Worm (Caenorhabditis elegans) whole organism, L1 larva: ENCODE measurements around the gene Y43C5A.4.
A peak's percentile ranks its signal among the peaks of the same experiment; 100 is the strongest.

Source experiments
- C34B4.2 ChIP-seq: sonication (generic microtip); optimal IDR thresholded peaks from 2 replicates; lab custom pipeline; 2017; ENCODE audit warnings: mild to moderate bottlenecking, missing genetic modification characterization, missing compliant biosample characterization
- blmp-1 ChIP-seq: fragments of 150-350 bp; optimal IDR thresholded peaks from 2 replicates; lab custom pipeline; 2014; ENCODE audit warnings: missing biosample characterization, missing genetic modification characterization
- ceh-82 ChIP-seq, 3 experiments: fragments of 150-350 bp in 1 of 3; sonication (generic microtip) in 2 of 3; optimal IDR thresholded peaks; 2 replicates each; lab custom pipeline; 2014 to 2017; ENCODE audit warnings: missing biosample characterization in 3 of 3, missing genetic modification characterization in 3 of 3
- ceh-88 ChIP-seq: fragments of 200-800 bp; sonication (Bioruptor generic); IDR thresholded peaks from 2 replicates; pipeline ENCODE4 v1.3.6; 2022; ENCODE audit warnings: missing genetic modification characterization, missing compliant biosample characterization
- ceh-90 ChIP-seq: sonication (generic microtip); optimal IDR thresholded peaks from 2 replicates; lab custom pipeline; 2016; ENCODE audit warnings: missing genetic modification characterization, missing compliant biosample characterization
- dpl-1 ChIP-seq, 3 experiments: fragments of 150-350 bp in 2 of 3; sonication (generic microtip) in 1 of 3; optimal IDR thresholded peaks; 2 replicates each; lab custom pipeline; 2014 to 2017; ENCODE audit warnings: missing biosample characterization in 3 of 3, missing genetic modification characterization in 3 of 3, missing genetic modification reagents in 3 of 3
- dsc-1 ChIP-seq: sonication (generic microtip); optimal IDR thresholded peaks from 2 replicates; lab custom pipeline; 2016; ENCODE audit warnings: mild to moderate bottlenecking, missing genetic modification characterization, missing compliant biosample characterization
- efl-1 ChIP-seq, 4 experiments: fragments of 150-350 bp; optimal IDR thresholded peaks in 3 of 4; peaks in 1 of 4; 1 replicate in 1 of 4; 2 replicates in 3 of 4; lab custom pipeline; 2014; ENCODE audit warnings: missing biosample characterization in 2 of 4, missing genetic modification characterization in 2 of 4, missing genetic modification reagents in 2 of 4
- elt-2 ChIP-seq: sonication (generic microtip); optimal IDR thresholded peaks from 2 replicates; lab custom pipeline; 2016; ENCODE audit warnings: missing genetic modification characterization, mild to moderate bottlenecking, inconsistent platforms, missing compliant biosample characterization, missing genetic modification reagents
- elt-3 ChIP-seq, 6 experiments: fragments of 150-350 bp in 1 of 6; sonication (generic microtip); optimal IDR thresholded peaks; 2 replicates each; lab custom pipeline; 2017 to 2018; ENCODE audit warnings: missing biosample characterization in 6 of 6, missing genetic modification characterization in 6 of 6, inconsistent platforms in 1 of 6
- grh-1 ChIP-seq: fragments of 200-800 bp; sonication (Bioruptor generic); IDR thresholded peaks from 2 replicates; pipeline ENCODE4 v1.3.6; 2022; ENCODE audit warnings: missing genetic modification reagents, missing genetic modification characterization, missing compliant biosample characterization
- hpl-2 ChIP-seq: fragments of 150-350 bp; optimal IDR thresholded peaks from 2 replicates; lab custom pipeline; 2014; ENCODE audit warnings: missing biosample characterization, missing genetic modification reagents, missing genetic modification characterization
- isw-1 ChIP-seq: fragments of 200-800 bp; sonication (Bioruptor generic); IDR thresholded peaks from 2 replicates; pipeline ENCODE4 v1.3.6; 2022; ENCODE audit warnings: missing genetic modification characterization, missing compliant biosample characterization
- jun-1 ChIP-seq: fragments of 150-350 bp; optimal IDR thresholded peaks from 2 replicates; lab custom pipeline; 2014; ENCODE audit warnings: missing biosample characterization, missing genetic modification reagents, missing genetic modification characterization
- lin-13 ChIP-seq: fragments of 150-350 bp; optimal IDR thresholded peaks from 2 replicates; lab custom pipeline; 2014; ENCODE audit warnings: missing biosample characterization, missing genetic modification reagents, missing genetic modification characterization
- lin-14 ChIP-seq: fragments of 200-800 bp; sonication (Bioruptor generic); optimal IDR thresholded peaks from 2 replicates; lab custom pipeline; 2018; ENCODE audit warnings: mild to moderate bottlenecking, missing genetic modification characterization, moderate library complexity, missing compliant biosample characterization
- lin-15B ChIP-seq: fragments of 150-350 bp; sonication (generic microtip); optimal IDR thresholded peaks from 3 replicates; lab custom pipeline; 2014; ENCODE audit warnings: missing biosample characterization, missing genetic modification characterization
- lir-3 ChIP-seq: sonication (generic microtip); optimal IDR thresholded peaks from 2 replicates; lab custom pipeline; 2016; ENCODE audit warnings: mild to moderate bottlenecking, missing genetic modification characterization, moderate library complexity, missing compliant biosample characterization; ENCODE audit not compliant: poor library complexity
- lsy-2 ChIP-seq, 2 experiments: fragments of 150-350 bp; optimal IDR thresholded peaks; 2 replicates each; lab custom pipeline; 2014; ENCODE audit warnings: missing biosample characterization in 2 of 2, missing genetic modification characterization in 2 of 2
- mdl-1 ChIP-seq, 2 experiments: fragments of 150-350 bp; optimal IDR thresholded peaks; 2 replicates each; lab custom pipeline; 2014 to 2017; ENCODE audit warnings: missing biosample characterization in 2 of 2, missing genetic modification characterization in 2 of 2, inconsistent platforms in 1 of 2
- nhr-20 ChIP-seq: sonication (generic microtip); optimal IDR thresholded peaks from 2 replicates; lab custom pipeline; 2016; ENCODE audit warnings: mild to moderate bottlenecking, missing genetic modification characterization, missing compliant biosample characterization
- nhr-84 ChIP-seq: sonication (generic microtip); optimal IDR thresholded peaks from 2 replicates; lab custom pipeline; 2017; ENCODE audit warnings: missing biosample characterization, missing genetic modification characterization
- nhr-85 ChIP-seq: sonication (generic microtip); peaks from one replicate; lab custom pipeline; 2016; ENCODE audit warnings: missing genetic modification characterization, inconsistent platforms, missing compliant biosample characterization
- pax-3 ChIP-seq: fragments of 200-800 bp; sonication (Bioruptor generic); optimal IDR thresholded peaks from 2 replicates; lab custom pipeline; 2018; ENCODE audit warnings: mild to moderate bottlenecking, missing genetic modification characterization, moderate library complexity, missing compliant biosample characterization
- pqm-1 ChIP-seq: sonication (generic microtip); optimal IDR thresholded peaks from 3 replicates; lab custom pipeline; 2017; ENCODE audit warnings: missing biosample characterization, missing genetic modification characterization
- sup-37 ChIP-seq: fragments of 200-800 bp; sonication (Bioruptor generic); optimal IDR thresholded peaks from 2 replicates; lab custom pipeline; 2018; ENCODE audit warnings: mild to moderate bottlenecking, missing genetic modification characterization, missing compliant biosample characterization
- unc-62 ChIP-seq: fragments of 150-350 bp; optimal IDR thresholded peaks from 2 replicates; lab custom pipeline; 2014; ENCODE audit warnings: missing biosample characterization, missing genetic modification reagents, missing genetic modification characterization
- unc-98 ChIP-seq: fragments of 200-800 bp; sonication (Bioruptor generic); IDR thresholded peaks from 2 replicates; pipeline ENCODE4 v1.3.6; 2022; ENCODE audit warnings: missing genetic modification characterization, missing compliant biosample characterization
- zag-1 ChIP-seq: fragments of 150-350 bp; optimal IDR thresholded peaks from 2 replicates; lab custom pipeline; 2014; ENCODE audit warnings: missing biosample characterization, missing genetic modification characterization
- zip-4 ChIP-seq: fragments of 200-800 bp; sonication (Bioruptor generic); optimal IDR thresholded peaks from 2 replicates; lab custom pipeline; 2018; ENCODE audit warnings: mild to moderate bottlenecking, missing genetic modification characterization, moderate library complexity, missing compliant biosample characterization

Y43C5A.4 gene

ce11 chrIV:10252886-10253639 lies 24.8 kb upstream of the Y43C5A.4 start:
- TF ChIP-seq pqm-1 (tag; lab: Kevin White, UChicago) = no peak
- TF ChIP-seq pax-3 (tag; lab: Kevin White, UChicago) = peak; percentile 60
- TF ChIP-seq lin-15B (tag; lab: Kevin White, UChicago) = peak; percentile 11
- TF ChIP-seq hpl-2 = no peak
- peak; percentile 98 for TF ChIP-seq dsc-1 (tag; lab: Kevin White, UChicago)
- no peak for TF ChIP-seq efl-1 (optimal IDR thresholded peaks at IDR 0.05; lab: Kevin White, UChicago)
- peak in 1 of 2 experiments; percentile 77 for TF ChIP-seq efl-1 (GFP tag; optimal IDR thresholded peaks at IDR 0.05 in 1 of 2; lab: Kevin White, UChicago)
- no peak for TF ChIP-seq lir-3 (tag; lab: Kevin White, UChicago)
- TF ChIP-seq C34B4.2 = no peak
- TF ChIP-seq ceh-88 = 0 out of 2 replicates have a peak, but pooled peaks have one; percentile 6
- TF ChIP-seq dpl-1 (GFP tag; optimal IDR thresholded peaks at IDR 0.05; lab: Kevin White, UChicago) = no peak

- TF ChIP-seq lsy-2 (tag; optimal IDR thresholded peaks at IDR 0.05; lab: Kevin White, UChicago) (no peak), zip-4 (no peak), hpl-2 (no peak), blmp-1 (tag; lab: Kevin White, UChicago) (peak; percentile 24), efl-1 (optimal IDR thresholded peaks at IDR 0.05; lab: Kevin White, UChicago) (no peak), efl-1 (GFP tag; optimal IDR thresholded peaks at IDR 0.05 in 1 of 2; lab: Kevin White, UChicago) (peak in 1 of 2 experiments; percentile 19), ceh-82 (tag; optimal IDR thresholded peaks at IDR 0.05; lab: Kevin White, UChicago) (no peak)
Measured at ce11 chrIV:10259557-10259956, 18.3 kb upstream of the Y43C5A.4 start, which contains the start of gene F01G10.9. Gene F01G10.9, minus strand, starts transcription at chrIV:10259657.

DNA sequence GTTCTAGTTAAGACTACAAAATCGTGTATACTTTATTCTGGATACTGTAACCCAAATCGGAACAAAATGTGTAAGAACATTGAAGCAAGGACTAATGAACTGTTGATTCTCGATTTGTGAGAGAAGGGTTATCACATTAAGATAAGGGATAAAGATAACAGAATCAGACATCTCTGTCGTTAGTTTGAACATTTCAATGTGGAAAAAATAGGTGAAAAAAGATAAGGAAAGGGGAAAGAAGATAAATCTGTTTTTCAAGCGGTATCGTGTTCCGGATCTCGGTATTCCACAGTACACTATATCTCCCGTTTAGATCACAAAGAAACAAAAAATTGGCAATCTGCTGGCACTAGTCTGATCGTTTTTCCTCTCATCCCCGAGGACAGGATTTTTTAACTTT lies 16.8 kb upstream of the Y43C5A.4 start:
- TF ChIP-seq jun-1 (no peak), ceh-90 (no peak), elt-3 (tag; optimal IDR thresholded peaks at IDR 0.05; lab: Kevin White, UChicago) (peak in 4 of 6 experiments; percentile 64 to 94 (median 82)), nhr-20 (tag; lab: Kevin White, UChicago) (no peak), zag-1 (tag; lab: Kevin White, UChicago) (no peak), blmp-1 (tag; lab: Kevin White, UChicago) (peak; percentile 79), nhr-85 (tag; lab: Kevin White, UChicago) (peak; percentile 79), unc-62 (GFP tag; lab: Kevin White, UChicago) (no peak), lin-14 (peak; percentile 49), mdl-1 (tag; optimal IDR thresholded peaks at IDR 0.05; lab: Kevin White, UChicago) (no peak), lsy-2 (tag; optimal IDR thresholded peaks at IDR 0.05; lab: Kevin White, UChicago) (peak in 1 of 2 experiments; percentile 19), sup-37 (GFP tag; lab: Kevin White, UChicago) (no peak), unc-98 (GFP tag; lab: Robert Waterston, UW) (no peak)

- TF ChIP-seq lin-13 (GFP tag; lab: Kevin White, UChicago) (no peak), isw-1 (no peak), nhr-84 (tag; lab: Kevin White, UChicago) (no peak), efl-1 (optimal IDR thresholded peaks at IDR 0.05; lab: Kevin White, UChicago) (no peak), efl-1 (GFP tag; optimal IDR thresholded peaks at IDR 0.05 in 1 of 2; lab: Kevin White, UChicago) (peak in 1 of 2 experiments; percentile 24), grh-1 (no peak), nhr-85 (tag; lab: Kevin White, UChicago) (no peak), elt-2 (peak; percentile 69)
- TF ChIP-seq, all 84 proteins: peak for 2
Measured at ce11 chrIV:10269137-10269933, 8.5 kb upstream of the Y43C5A.4 start, which contains the start of the genes nspd-7 and Y43C5A.2. Gene nspd-7, minus strand, starts transcription at chrIV:10269187. Gene Y43C5A.2, plus strand, starts transcription at chrIV:10269883.
